Fruit fly (Drosophila melanogaster): Measurements from ENCODE around the gene Gbeta13F.
A peak's percentile ranks its signal among the peaks of the same experiment; 100 is the strongest.

Gene Gbeta13F

DNA sequence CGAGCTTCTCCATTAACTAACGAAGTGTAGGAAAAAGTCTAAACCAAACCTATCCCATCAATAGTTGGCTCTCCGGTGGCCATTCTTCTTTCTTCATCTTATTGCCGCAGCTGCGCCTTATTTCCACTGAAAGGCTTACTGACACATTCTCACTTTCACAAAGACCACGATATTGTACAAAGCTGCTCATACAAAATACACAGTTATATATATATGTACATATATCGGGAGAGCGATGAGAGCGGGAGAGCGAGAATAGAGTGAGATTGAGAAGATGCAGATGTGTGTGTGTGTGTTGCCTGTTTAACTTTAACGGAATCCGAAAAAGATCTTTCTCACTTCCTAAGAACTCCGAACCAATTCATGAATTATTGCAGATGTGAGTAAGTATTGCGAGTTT lies 46.7 kb upstream of the Gbeta13F start (continued):
- TF ChIP-seq sens (GFP tag) (no peak), CG7786 (GFP tag; optimal IDR thresholded peaks at IDR 0.05) (no peak), al (GFP tag; IDR thresholded peaks at IDR 0.05) (no peak), CG10565 (GFP tag; optimal IDR thresholded peaks at IDR 0.05) (no peak), CG7357 (GFP tag; IDR thresholded peaks at IDR 0.05) (0 out of 3 replicates have a peak, but pooled peaks have one; percentile 14), Fer2 (tag; optimal IDR thresholded peaks at IDR 0.05) (no peak), prd (optimal IDR thresholded peaks at IDR 0.05) (no peak), prd (GFP tag; IDR thresholded peaks at IDR 0.05) (no peak), CG2199 (GFP tag; IDR thresholded peaks at IDR 0.05) (peak; percentile 83; the same call in 2 of the 3 replicates), CG1792 (GFP tag; optimal IDR thresholded peaks at IDR 0.05) (no peak), insv (GFP tag; optimal IDR thresholded peaks at IDR 0.05) (peak in 1 of 2 experiments; percentile 5), Gsc (GFP tag; IDR thresholded peaks at IDR 0.05) (no peak), Taf1 (GFP tag; IDR thresholded peaks at IDR 0.05) (no peak), lbe (GFP tag; optimal IDR thresholded peaks at IDR 0.05) (peak; percentile 62), Blimp-1 (GFP tag; optimal IDR thresholded peaks at IDR 0.05) (peak; percentile 33), chinmo (GFP tag; IDR thresholded peaks at IDR 0.05; ENCODE audit: partially characterized antibody) (peak; percentile 75; the same call in 1 of the 4 replicates), CG32772 (GFP tag; IDR thresholded peaks at IDR 0.05) (no peak), CG15696 (tag; optimal IDR thresholded peaks at IDR 0.05) (no peak), row (GFP tag; IDR thresholded peaks at IDR 0.05) (no peak), Doc2 (GFP tag; IDR thresholded peaks at IDR 0.05) (no peak), bsh (GFP tag; optimal IDR thresholded peaks at IDR 0.05) (no peak), Dref (GFP tag; IDR thresholded peaks at IDR 0.05) (no peak), Deaf1 (tag; optimal IDR thresholded peaks at IDR 0.05) (peak; percentile 9), CG7745 (tag; optimal IDR thresholded peaks at IDR 0.05) (no peak), ERR (GFP tag; optimal IDR thresholded peaks at IDR 0.05) (no peak), Trl (optimal IDR thresholded peaks at IDR 0.05) (peak; percentile 85 to 90), Trl (GFP tag; optimal IDR thresholded peaks at IDR 0.05) (no peak), Myb (GFP tag; optimal IDR thresholded peaks at IDR 0.05) (no peak), CG32532 (GFP tag; IDR thresholded peaks at IDR 0.05) (no peak), Ets65A (GFP tag) (peak; percentile 5), sd (tag; optimal IDR thresholded peaks at IDR 0.05) (peak; percentile 66), z (GFP tag; IDR thresholded peaks at IDR 0.05) (0 out of 3 replicates have a peak, but pooled peaks have one; percentile 58), knrl (GFP tag; IDR thresholded peaks at IDR 0.05; ENCODE audit: partially characterized antibody) (no peak), Stat92E (GFP tag; optimal IDR thresholded peaks at IDR 0.05) (peak in 1 of 3 experiments; percentile 68), Doc3 (GFP tag; IDR thresholded peaks at IDR 0.05; ENCODE audit: partially characterized antibody) (no peak), Hr3 (GFP tag; optimal IDR thresholded peaks at IDR 0.05) (no peak), ci (GFP tag; IDR thresholded peaks at IDR 0.05) (0 out of 3 replicates have a peak, but pooled peaks have one; percentile 16), Usf (GFP tag; optimal IDR thresholded peaks at IDR 0.05) (no peak), CG10274 (GFP tag; optimal IDR thresholded peaks at IDR 0.05) (no peak), CG5180 (GFP tag; optimal IDR thresholded peaks at IDR 0.05) (peak; percentile 11)

DNA sequence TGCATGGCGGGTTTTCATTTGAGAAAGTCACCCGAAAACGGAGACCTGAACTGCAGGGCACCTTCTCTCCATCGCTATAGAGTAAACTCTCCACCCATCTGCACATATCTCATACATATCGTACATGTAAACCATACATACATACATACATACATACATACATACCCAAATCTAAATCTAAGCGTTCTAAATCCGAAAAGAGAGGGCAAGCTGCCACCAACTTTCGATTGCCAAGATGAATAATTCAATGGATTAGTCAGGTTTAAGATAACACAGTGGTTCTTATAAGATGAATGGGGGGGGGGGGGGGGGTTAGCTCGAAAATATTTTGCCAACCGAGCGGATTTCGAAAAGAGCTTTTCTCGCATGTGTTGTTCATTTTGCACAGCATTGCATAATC lies 45.4 kb upstream of the Gbeta13F start:
- TF ChIP-seq lmd (GFP tag; IDR thresholded peaks at IDR 0.05) (no peak), cg (GFP tag; optimal IDR thresholded peaks at IDR 0.05) (peak; percentile 58), sd (tag; optimal IDR thresholded peaks at IDR 0.05) (peak; percentile 21), CG12236 (GFP tag; optimal IDR thresholded peaks at IDR 0.05) (no peak), Blimp-1 (GFP tag; optimal IDR thresholded peaks at IDR 0.05) (peak; percentile 73)

Measured in whole organism, embryonic.